Worm (Caenorhabditis elegans) whole organism, L4 larva: Measurements from ENCODE around the gene lntl-1.

ENCODE experiments used
- F37D6.2 ChIP-seq: sonication (generic microtip); optimal IDR thresholded peaks from 2 replicates; lab custom pipeline; 2016; ENCODE audit warnings: mild to moderate bottlenecking, missing genetic modification characterization, missing compliant biosample characterization
- T26A8.4 ChIP-seq: fragments of 200-800 bp; sonication (Bioruptor generic); IDR thresholded peaks from 2 replicates; pipeline ENCODE4 v1.3.6; 2022; ENCODE audit warnings: missing genetic modification characterization, missing compliant biosample characterization
- Y105C5A.15 ChIP-seq: fragments of 200-800 bp; sonication (Bioruptor generic); IDR thresholded peaks from 2 replicates; pipeline ENCODE4 v1.3.6; 2022; ENCODE audit warnings: missing genetic modification characterization, missing compliant biosample characterization
- Y5F2A.4 ChIP-seq: fragments of 200-800 bp; sonication (Bioruptor generic); optimal IDR thresholded peaks from 2 replicates; lab custom pipeline; 2018; ENCODE audit warnings: mild to moderate bottlenecking, missing genetic modification characterization, missing compliant biosample characterization
- aly-2 ChIP-seq: sonication (generic microtip); optimal IDR thresholded peaks from 2 replicates; lab custom pipeline; 2018; ENCODE audit warnings: missing biosample characterization, missing genetic modification characterization
- ceh-20 ChIP-seq: fragments of 200-800 bp; sonication (Bioruptor generic); IDR thresholded peaks from 2 replicates; pipeline ENCODE4 v1.3.6; 2022; ENCODE audit warnings: missing genetic modification reagents, missing genetic modification characterization, missing compliant biosample characterization
- ceh-44 ChIP-seq: fragments of 200-800 bp; sonication (Bioruptor generic); IDR thresholded peaks from 2 replicates; pipeline ENCODE4 v1.3.6; 2022; ENCODE audit warnings: missing genetic modification reagents, missing genetic modification characterization, missing compliant biosample characterization
- ceh-62 ChIP-seq: sonication (generic microtip); optimal IDR thresholded peaks from 2 replicates; lab custom pipeline; 2017; ENCODE audit warnings: missing biosample characterization, missing genetic modification characterization
- cey-2 ChIP-seq: sonication (generic microtip); optimal IDR thresholded peaks from 3 replicates; lab custom pipeline; 2017; ENCODE audit warnings: missing genetic modification characterization, mild to moderate bottlenecking, missing compliant biosample characterization, antibody characterized with exemption, borderline replicate concordance; ENCODE audit not compliant: insufficient read depth
- daf-16 ChIP-seq, 3 experiments: sonication (generic microtip); optimal IDR thresholded peaks; 2 replicates each; lab custom pipeline; 2016 to 2017; ENCODE audit warnings: missing genetic modification characterization in 3 of 3, missing genetic modification reagents in 3 of 3, mild to moderate bottlenecking in 2 of 3, missing compliant biosample characterization in 2 of 3, missing biosample characterization in 1 of 3, moderate library complexity in 1 of 3
- dmd-6 ChIP-seq: fragments of 200-800 bp; sonication (Bioruptor generic); IDR thresholded peaks from 2 replicates; pipeline ENCODE4 v1.3.6; 2022; ENCODE audit warnings: missing genetic modification reagents, missing genetic modification characterization, missing compliant biosample characterization
- dpl-1 ChIP-seq: fragments of 150-350 bp; optimal IDR thresholded peaks from 2 replicates; lab custom pipeline; 2014; ENCODE audit warnings: missing biosample characterization, missing genetic modification reagents, missing genetic modification characterization
- dve-1 ChIP-seq: sonication (generic microtip); optimal IDR thresholded peaks from 2 replicates; lab custom pipeline; 2017; ENCODE audit warnings: antibody characterized with exemption, mild to moderate bottlenecking, missing genetic modification characterization, missing compliant biosample characterization; ENCODE audit not compliant: insufficient read depth
- egl-43 ChIP-seq: fragments of 200-800 bp; sonication (Bioruptor generic); IDR thresholded peaks from 2 replicates; pipeline ENCODE4 v1.3.6; 2022; ENCODE audit warnings: missing genetic modification reagents, missing genetic modification characterization, missing compliant biosample characterization
- fkh-10 ChIP-seq: fragments of 150-350 bp; optimal IDR thresholded peaks from 2 replicates; lab custom pipeline; 2014; ENCODE audit warnings: missing biosample characterization, missing genetic modification reagents, missing genetic modification characterization
- gei-8 ChIP-seq: fragments of 200-800 bp; sonication (Bioruptor generic); optimal IDR thresholded peaks from 2 replicates; lab custom pipeline; 2018; ENCODE audit warnings: mild to moderate bottlenecking, missing genetic modification characterization, missing compliant biosample characterization
- hif-1 ChIP-seq, 2 experiments: sonication (generic microtip); optimal IDR thresholded peaks; 2 replicates each; lab custom pipeline; 2016 to 2017; ENCODE audit warnings: missing compliant biosample characterization in 2 of 2, missing genetic modification characterization in 2 of 2, missing genetic modification reagents in 2 of 2, missing genotype in 2 of 2, mild to moderate bottlenecking in 1 of 2
- hlh-11 ChIP-seq: fragments of 200-800 bp; sonication (Bioruptor generic); optimal IDR thresholded peaks from 2 replicates; lab custom pipeline; 2018; ENCODE audit warnings: mild to moderate bottlenecking, missing genetic modification characterization, missing compliant biosample characterization
- hlh-30 ChIP-seq: sonication (generic microtip); optimal IDR thresholded peaks from 2 replicates; lab custom pipeline; 2017; ENCODE audit warnings: antibody characterized with exemption, mild to moderate bottlenecking, missing genetic modification characterization, missing compliant biosample characterization; ENCODE audit not compliant: insufficient read depth
- hmg-1.1 ChIP-seq: fragments of 200-800 bp; sonication (Bioruptor generic); IDR thresholded peaks from 2 replicates; pipeline ENCODE4 v1.3.6; 2022; ENCODE audit warnings: missing genetic modification reagents, missing genetic modification characterization, missing compliant biosample characterization
- lim-7 ChIP-seq: fragments of 200-800 bp; sonication (Bioruptor generic); IDR thresholded peaks from 2 replicates; pipeline ENCODE4 v1.3.6; 2022; ENCODE audit warnings: missing genetic modification characterization, missing compliant biosample characterization
- lsy-2 ChIP-seq, 2 experiments: fragments of 150-350 bp in 1 of 2; sonication (generic microtip) in 1 of 2; optimal IDR thresholded peaks; 2 replicates each; lab custom pipeline; 2014 to 2017; ENCODE audit warnings: missing biosample characterization in 2 of 2, missing genetic modification characterization in 2 of 2
- mdl-1 ChIP-seq, 2 experiments: fragments of 150-350 bp in 1 of 2; sonication (generic microtip) in 1 of 2; optimal IDR thresholded peaks; 2 replicates each; lab custom pipeline; 2014 to 2017; ENCODE audit warnings: missing biosample characterization in 2 of 2, missing genetic modification characterization in 2 of 2
- mep-1 ChIP-seq: fragments of 150-350 bp; sonication (generic microtip); optimal IDR thresholded peaks from 3 replicates; lab custom pipeline; 2014; ENCODE audit warnings: missing biosample characterization, missing genetic modification characterization
- mxl-3 ChIP-seq: fragments of 200-800 bp; sonication (Bioruptor generic); optimal IDR thresholded peaks from 2 replicates; lab custom pipeline; 2018; ENCODE audit warnings: mild to moderate bottlenecking, missing genetic modification characterization, missing compliant biosample characterization
- nhr-102 ChIP-seq: sonication (generic microtip); optimal IDR thresholded peaks from 2 replicates; lab custom pipeline; 2016; ENCODE audit warnings: mild to moderate bottlenecking, missing genetic modification characterization, moderate library complexity, missing compliant biosample characterization
- nhr-28 ChIP-seq: fragments of 150-350 bp; optimal IDR thresholded peaks from 2 replicates; lab custom pipeline; 2014; ENCODE audit warnings: missing biosample characterization, missing genetic modification characterization
- nhr-48 ChIP-seq: sonication (generic microtip); optimal IDR thresholded peaks from 2 replicates; lab custom pipeline; 2016; ENCODE audit warnings: mild to moderate bottlenecking, missing genetic modification characterization, missing compliant biosample characterization
- pqm-1 ChIP-seq: sonication (generic microtip); optimal IDR thresholded peaks from 2 replicates; lab custom pipeline; 2017; ENCODE audit warnings: missing biosample characterization, missing genetic modification characterization
- saeg-2 ChIP-seq: fragments of 200-800 bp; sonication (Bioruptor generic); IDR thresholded peaks from 2 replicates; pipeline ENCODE4 v1.3.6; 2022; ENCODE audit warnings: missing genetic modification reagents, missing genetic modification characterization, missing compliant biosample characterization
- skn-1 ChIP-seq: fragments of 150-350 bp; optimal IDR thresholded peaks from 2 replicates; lab custom pipeline; 2014; ENCODE audit warnings: missing biosample characterization, missing genetic modification characterization
- unc-62 ChIP-seq, 3 experiments: fragments of 150-350 bp in 1 of 3; sonication (generic microtip); optimal IDR thresholded peaks in 2 of 3; peaks in 1 of 3; 1 replicate in 1 of 3; 2 replicates in 2 of 3; lab custom pipeline; 2014 to 2017; ENCODE audit warnings: missing biosample characterization in 3 of 3, missing genetic modification characterization in 3 of 3, missing genetic modification reagents in 3 of 3, missing genotype in 1 of 3
- vab-7 ChIP-seq: fragments of 200-800 bp; sonication (Bioruptor generic); IDR thresholded peaks from 2 replicates; pipeline ENCODE4 v1.3.6; 2022; ENCODE audit warnings: missing genetic modification reagents, missing genetic modification characterization, missing compliant biosample characterization
- ztf-11 ChIP-seq: fragments of 150-350 bp; optimal IDR thresholded peaks from 2 replicates; lab custom pipeline; 2014; ENCODE audit warnings: missing biosample characterization, missing genetic modification characterization

lntl-1 gene

DNA sequence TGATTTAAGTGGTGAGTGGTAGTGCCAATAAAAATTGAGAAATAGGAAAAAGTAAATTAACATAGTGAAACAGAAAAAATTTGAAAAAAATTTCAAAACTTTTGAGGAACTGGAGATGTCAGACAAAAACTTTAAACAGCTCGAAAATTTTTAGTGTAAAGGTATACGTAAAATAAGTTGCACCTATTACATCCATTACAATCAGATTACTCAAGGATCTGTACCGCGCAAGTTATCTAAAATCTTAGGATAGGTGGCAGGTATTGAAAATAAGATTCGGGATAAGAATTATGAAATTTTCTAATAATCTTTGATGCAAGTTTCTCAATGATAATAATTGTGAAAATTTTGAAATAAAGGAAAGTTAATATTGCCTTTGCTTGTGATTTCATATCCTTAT, 40.1 kb downstream of the lntl-1 start:
- no peak for TF ChIP-seq ceh-62 (tag; lab: Kevin White, UChicago)
- TF ChIP-seq unc-62 (GFP tag; optimal IDR thresholded peaks at IDR 0.05 in 1 of 2; lab: Kevin White, UChicago), result peak in 1 of 2 experiments; percentile 91
- TF ChIP-seq unc-62 (tag; optimal IDR thresholded peaks at IDR 0.05; lab: Kevin White, UChicago), result no peak

DNA sequence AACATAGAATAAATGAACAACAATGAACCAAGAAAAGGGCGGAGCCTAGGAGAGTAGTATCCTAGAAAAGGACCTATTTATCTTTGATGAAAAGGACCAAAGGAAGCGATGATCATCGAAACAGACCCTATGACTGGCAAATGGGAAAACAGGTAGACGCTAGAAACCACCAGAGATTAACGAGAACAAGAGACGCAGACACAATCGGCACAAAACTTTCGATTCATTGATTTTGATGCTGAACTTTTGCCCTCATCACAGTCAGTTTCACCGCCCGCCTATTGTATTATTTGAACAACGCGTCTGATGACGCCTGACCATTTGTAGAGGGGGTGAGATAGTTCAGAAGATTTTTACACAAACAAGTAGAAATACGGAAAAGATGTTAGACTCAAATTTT, 41.2 kb downstream of the lntl-1 start:
- peak; percentile 27; the same call in 1 of the 2 replicates for TF ChIP-seq dmd-6 (GFP tag; lab: Robert Waterston, UW)
- TF ChIP-seq hlh-11 (tag; lab: Kevin White, UChicago), result peak; percentile 43
- TF ChIP-seq Y5F2A.4 (GFP tag; lab: Kevin White, UChicago), result no peak
- TF ChIP-seq mep-1 (tag; lab: Kevin White, UChicago), result peak; percentile 21
- TF ChIP-seq daf-16 (GFP tag; optimal IDR thresholded peaks at IDR 0.05; lab: Kevin White, UChicago), result no peak
- TF ChIP-seq daf-16 (tag; optimal IDR thresholded peaks at IDR 0.05; lab: Kevin White, UChicago), result no peak
- no peak for TF ChIP-seq Y105C5A.15 (GFP tag; lab: Robert Waterston, UW)
- TF ChIP-seq dve-1, result peak; percentile 39
- TF ChIP-seq hlh-30, result peak; percentile 64
- TF ChIP-seq pqm-1 (tag; lab: Kevin White, UChicago), result no peak
- TF ChIP-seq hmg-1.1 (GFP tag; lab: Robert Waterston, UW), result peak; percentile 29; the same call in 1 of the 2 replicates
- TF ChIP-seq mdl-1 (tag; optimal IDR thresholded peaks at IDR 0.05; lab: Kevin White, UChicago), result peak in 1 of 2 experiments; percentile 11
- no peak for TF ChIP-seq skn-1 (tag; lab: Kevin White, UChicago)
- peak; percentile 69 for TF ChIP-seq nhr-28 (tag; lab: Kevin White, UChicago)

DNA sequence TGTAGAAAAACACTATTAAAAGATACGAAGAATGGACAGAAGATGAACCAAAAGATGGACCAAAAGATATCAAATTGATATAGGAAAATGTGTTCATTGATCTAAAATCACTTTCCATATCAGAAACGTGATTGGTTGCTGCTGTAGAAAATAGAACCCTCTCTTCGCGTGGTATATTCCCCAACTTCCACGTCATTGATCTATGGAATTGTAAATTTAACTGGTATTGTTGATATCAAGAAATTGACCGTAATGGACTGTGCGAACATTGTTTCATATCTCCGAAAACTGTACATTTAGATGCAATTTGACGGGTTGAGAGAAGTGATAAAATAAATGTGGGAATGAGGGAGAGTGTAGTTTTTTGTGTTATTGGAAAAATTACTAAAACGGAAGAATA, 42.5 kb downstream of the lntl-1 start:
- TF ChIP-seq lim-7 (GFP tag; lab: Robert Waterston, UW) (no peak), nhr-28 (tag; lab: Kevin White, UChicago) (peak; percentile 92), F37D6.2 (tag; lab: Kevin White, UChicago) (no peak), mdl-1 (tag; optimal IDR thresholded peaks at IDR 0.05; lab: Kevin White, UChicago) (peak in 1 of 2 experiments; percentile 81), lsy-2 (tag; optimal IDR thresholded peaks at IDR 0.05; lab: Kevin White, UChicago) (peak; percentile 14 to 66), cey-2 (peak; percentile 14), aly-2 (tag; lab: Kevin White, UChicago) (no peak), hlh-11 (tag; lab: Kevin White, UChicago) (peak; percentile 75), hlh-30 (peak; percentile 65), nhr-48 (peak; percentile 44), ceh-20 (GFP tag; lab: Robert Waterston, UW) (0 out of 2 replicates have a peak, but pooled peaks have one; percentile 21), daf-16 (GFP tag; optimal IDR thresholded peaks at IDR 0.05; lab: Kevin White, UChicago) (no peak), daf-16 (tag; optimal IDR thresholded peaks at IDR 0.05; lab: Kevin White, UChicago) (peak; percentile 68), egl-43 (GFP tag; lab: Robert Waterston, UW) (no peak), dpl-1 (GFP tag; lab: Kevin White, UChicago) (peak; percentile 21), vab-7 (GFP tag; lab: Robert Waterston, UW) (no peak), ceh-44 (GFP tag; lab: Robert Waterston, UW) (no peak), fkh-10 (no peak), hif-1 (tag; optimal IDR thresholded peaks at IDR 0.05; lab: Kevin White, UChicago) (no peak), mxl-3 (GFP tag; lab: Kevin White, UChicago) (peak; percentile 73), dmd-6 (GFP tag; lab: Robert Waterston, UW) (peak; percentile 79), ztf-11 (tag; lab: Kevin White, UChicago) (no peak), gei-8 (peak; percentile 37), T26A8.4 (GFP tag; lab: Robert Waterston, UW) (no peak), unc-62 (GFP tag; optimal IDR thresholded peaks at IDR 0.05 in 1 of 2; lab: Kevin White, UChicago) (peak in 1 of 2 experiments; percentile 95), unc-62 (tag; optimal IDR thresholded peaks at IDR 0.05; lab: Kevin White, UChicago) (no peak), dve-1 (peak; percentile 59), mep-1 (tag; lab: Kevin White, UChicago) (peak; percentile 27), nhr-102 (tag; lab: Kevin White, UChicago) (peak; percentile 22), saeg-2 (GFP tag; lab: Robert Waterston, UW) (no peak)
